Fruit fly (Drosophila melanogaster) whole organism, wandering third instar larva: Measurements from ENCODE around the gene jagn.

Experiments used
- Myc ChIP-seq: fragments of >200 bp; optimal IDR thresholded peaks from 2 replicates; lab custom pipeline; 2017
- dl ChIP-seq, 2 experiments: fragments of 175-275, 200-275 bp in 1 of 2; fragments of 200-275 bp in 1 of 2; sonication (Bioruptor generic); optimal IDR thresholded peaks; lab custom pipeline; 2018; ENCODE audit warnings: mild to moderate bottlenecking in 2 of 2, missing biosample characterization in 2 of 2, missing genetic modification characterization in 2 of 2, moderate library complexity in 2 of 2; ENCODE audit not compliant: partially characterized antibody in 2 of 2, insufficient read depth in 1 of 2
- tai ChIP-seq: sonication (Bioruptor generic); optimal IDR thresholded peaks from 2 replicates; lab custom pipeline; 2016; ENCODE audit warnings: missing biosample characterization, missing genetic modification characterization

Gene jagn

dm6 chr3R:5829762-5830161 is 50.6 kb downstream of the jagn start, which contains the start of gene glob3:
glob3 (plus strand) TSS chr3R:5830062.
- TF ChIP-seq tai (GFP tag; lab: Kevin White, UChicago) (no peak), dl (GFP tag; optimal IDR thresholded peaks at IDR 0.05; lab: Kevin White, UChicago; ENCODE audit: insufficient read depth in 1 of 2, partially characterized antibody in 2 of 2) (no peak), Myc (lab: Kevin White, UChicago) (no peak)
